Worm (Caenorhabditis elegans): ENCODE data around the gene ent-2.

DNA sequence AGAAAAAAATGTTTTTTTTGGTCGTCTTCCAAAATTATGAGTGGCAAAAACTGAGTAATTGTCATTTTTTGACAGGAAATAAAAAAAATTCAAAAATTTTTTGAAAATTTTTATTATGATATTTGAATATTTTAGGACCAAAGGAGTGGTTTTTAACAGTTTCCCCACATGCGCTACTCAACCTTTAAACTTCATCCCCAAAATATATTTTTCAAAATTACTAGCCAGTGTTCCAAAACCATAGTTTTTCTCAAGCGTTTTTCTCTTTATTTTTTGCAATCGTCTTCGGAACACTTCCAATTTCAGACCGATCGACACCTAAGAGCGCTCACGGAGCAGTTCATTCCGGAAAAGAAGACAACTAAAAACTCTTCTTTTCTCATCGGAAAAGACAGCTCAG is 23.9 kb upstream of the ent-2 start, which contains the start of gene K09A9.6:
- no peak for TF ChIP-seq ama-1 (optimal IDR thresholded peaks at IDR 0.05)
- no peak for TF ChIP-seq scrt-1 (GFP tag; IDR thresholded peaks at IDR 0.05)
- TF ChIP-seq ceh-13 (GFP tag; optimal IDR thresholded peaks at IDR 0.05), result no peak
- TF ChIP-seq flt-1 (GFP tag; IDR thresholded peaks at IDR 0.05), result no peak
- TF ChIP-seq tbx-11 (GFP tag; IDR thresholded peaks at IDR 0.05), result no peak
- TF ChIP-seq aly-1 (tag; optimal IDR thresholded peaks at IDR 0.05), result no peak
- TF ChIP-seq pes-1 (GFP tag; IDR thresholded peaks at IDR 0.05), result no peak
- TF ChIP-seq hnd-1 (tag; optimal IDR thresholded peaks at IDR 0.05), result no peak
- TF ChIP-seq ets-7 (tag; optimal IDR thresholded peaks at IDR 0.05), result no peak
